Worm (Caenorhabditis elegans) whole organism, L4 larva: ENCODE results near the gene srw-13.
A peak's percentile ranks its signal among the peaks of the same experiment; 100 is the strongest.

Experiments
- D1046.2 ChIP-seq: fragments of 200-800 bp; sonication (Bioruptor generic); IDR thresholded peaks from 2 replicates; pipeline ENCODE4 v1.3.6; 2022; ENCODE audit warnings: missing genetic modification characterization, missing compliant biosample characterization
- F10B5.3 ChIP-seq: sonication (generic microtip); optimal IDR thresholded peaks from 2 replicates; lab custom pipeline; 2016; ENCODE audit warnings: mild to moderate bottlenecking, missing genetic modification characterization, missing compliant biosample characterization
- F26F4.8 ChIP-seq: fragments of 200-800 bp; sonication (Bioruptor generic); conservative IDR thresholded peaks from 2 replicates; pipeline ENCODE4 v1.3.6; 2022; ENCODE audit warnings: missing genetic modification characterization, missing compliant biosample characterization
- F49E8.2 ChIP-seq: sonication (generic microtip); optimal IDR thresholded peaks from 2 replicates; lab custom pipeline; 2016; ENCODE audit warnings: missing compliant biosample characterization, mild to moderate bottlenecking, missing genetic modification characterization, borderline replicate concordance
- T20F7.1 ChIP-seq: fragments of 200-800 bp; sonication (Bioruptor generic); optimal IDR thresholded peaks from 2 replicates; lab custom pipeline; 2018; ENCODE audit warnings: mild to moderate bottlenecking, missing genetic modification characterization, missing compliant biosample characterization
- T26A8.4 ChIP-seq: fragments of 200-800 bp; sonication (Bioruptor generic); IDR thresholded peaks from 2 replicates; pipeline ENCODE4 v1.3.6; 2022; ENCODE audit warnings: missing genetic modification characterization, missing compliant biosample characterization
- ZK337.2 ChIP-seq: fragments of 200-800 bp; sonication (Bioruptor generic); IDR thresholded peaks from 2 replicates; pipeline ENCODE4 v1.3.6; 2022; ENCODE audit warnings: missing genetic modification reagents, missing genetic modification characterization, missing compliant biosample characterization
- aha-1 ChIP-seq: fragments of 150-350 bp; peaks from one replicate; lab custom pipeline; 2014; ENCODE audit warnings: missing biosample characterization, missing genetic modification characterization
- aly-2 ChIP-seq: sonication (generic microtip); optimal IDR thresholded peaks from 2 replicates; lab custom pipeline; 2018; ENCODE audit warnings: missing biosample characterization, missing genetic modification characterization
- ama-1 ChIP-seq: fragments of 150-350 bp; optimal IDR thresholded peaks from 2 replicates; lab custom pipeline; 2014; ENCODE audit warnings: inconsistent platforms, mixed read lengths
- arid-1 ChIP-seq: fragments of 200-800 bp; sonication (Bioruptor generic); conservative IDR thresholded peaks from 2 replicates; pipeline ENCODE4 v1.3.6; 2022; ENCODE audit warnings: missing genetic modification reagents, missing genetic modification characterization, missing compliant biosample characterization
- attf-4 ChIP-seq: sonication (generic microtip); optimal IDR thresholded peaks from 3 replicates; lab custom pipeline; 2017; ENCODE audit warnings: missing biosample characterization, missing genetic modification characterization
- ceh-20 ChIP-seq: fragments of 200-800 bp; sonication (Bioruptor generic); IDR thresholded peaks from 2 replicates; pipeline ENCODE4 v1.3.6; 2022; ENCODE audit warnings: missing genetic modification reagents, missing genetic modification characterization, missing compliant biosample characterization
- ceh-28 ChIP-seq: fragments of 150-350 bp; optimal IDR thresholded peaks from 2 replicates; lab custom pipeline; 2014; ENCODE audit warnings: missing biosample characterization, missing genetic modification reagents, missing genetic modification characterization
- ceh-44 ChIP-seq: fragments of 200-800 bp; sonication (Bioruptor generic); IDR thresholded peaks from 2 replicates; pipeline ENCODE4 v1.3.6; 2022; ENCODE audit warnings: missing genetic modification reagents, missing genetic modification characterization, missing compliant biosample characterization
- ces-1 ChIP-seq: fragments of 150-350 bp; sonication (generic microtip); optimal IDR thresholded peaks from 4 replicates; lab custom pipeline; 2014; ENCODE audit warnings: missing biosample characterization, missing genetic modification reagents, missing genetic modification characterization
- cey-2 ChIP-seq: sonication (generic microtip); optimal IDR thresholded peaks from 3 replicates; lab custom pipeline; 2017; ENCODE audit warnings: missing genetic modification characterization, mild to moderate bottlenecking, missing compliant biosample characterization, antibody characterized with exemption, borderline replicate concordance; ENCODE audit not compliant: insufficient read depth
- ctbp-1 ChIP-seq: fragments of 200-800 bp; sonication (Bioruptor generic); IDR thresholded peaks from 2 replicates; pipeline ENCODE4 v1.3.6; 2022; ENCODE audit warnings: missing genetic modification reagents, missing genetic modification characterization, missing compliant biosample characterization
- daf-12 ChIP-seq: fragments of 150-350 bp; optimal IDR thresholded peaks from 2 replicates; lab custom pipeline; 2014; ENCODE audit warnings: missing biosample characterization, missing genetic modification reagents, missing genetic modification characterization
- daf-16 ChIP-seq, 3 experiments: sonication (generic microtip); optimal IDR thresholded peaks; 2 replicates each; lab custom pipeline; 2016 to 2017; ENCODE audit warnings: missing genetic modification characterization in 3 of 3, missing genetic modification reagents in 3 of 3, mild to moderate bottlenecking in 2 of 3, missing compliant biosample characterization in 2 of 3, missing biosample characterization in 1 of 3, moderate library complexity in 1 of 3
- daf-19 ChIP-seq: fragments of 200-800 bp; sonication (Bioruptor generic); conservative IDR thresholded peaks from 2 replicates; pipeline ENCODE4 v1.3.6; 2022; ENCODE audit warnings: missing genetic modification characterization, missing compliant biosample characterization
- dmd-8 ChIP-seq: fragments of 200-800 bp; sonication (Bioruptor generic); IDR thresholded peaks from 2 replicates; pipeline ENCODE4 v1.3.6; 2022; ENCODE audit warnings: missing genetic modification characterization, missing compliant biosample characterization
- dmd-9 ChIP-seq: fragments of 200-800 bp; sonication (Bioruptor generic); IDR thresholded peaks from 2 replicates; pipeline ENCODE4 v1.3.6; 2022; ENCODE audit warnings: missing genetic modification reagents, missing genetic modification characterization, missing compliant biosample characterization
- duxl-1 ChIP-seq: sonication (generic microtip); optimal IDR thresholded peaks from 2 replicates; lab custom pipeline; 2016; ENCODE audit warnings: mild to moderate bottlenecking, missing genetic modification characterization, moderate library complexity, missing compliant biosample characterization; ENCODE audit not compliant: poor library complexity
- dve-1 ChIP-seq: sonication (generic microtip); optimal IDR thresholded peaks from 2 replicates; lab custom pipeline; 2017; ENCODE audit warnings: antibody characterized with exemption, mild to moderate bottlenecking, missing genetic modification characterization, missing compliant biosample characterization; ENCODE audit not compliant: insufficient read depth
- egl-43 ChIP-seq: fragments of 200-800 bp; sonication (Bioruptor generic); IDR thresholded peaks from 2 replicates; pipeline ENCODE4 v1.3.6; 2022; ENCODE audit warnings: missing genetic modification reagents, missing genetic modification characterization, missing compliant biosample characterization
- fos-1 ChIP-seq: fragments of 150-350 bp; optimal IDR thresholded peaks from 2 replicates; lab custom pipeline; 2014; ENCODE audit warnings: missing biosample characterization, missing genetic modification characterization
- hif-1 ChIP-seq, 2 experiments: sonication (generic microtip); optimal IDR thresholded peaks; 2 replicates each; lab custom pipeline; 2016 to 2017; ENCODE audit warnings: missing compliant biosample characterization in 2 of 2, missing genetic modification characterization in 2 of 2, missing genetic modification reagents in 2 of 2, missing genotype in 2 of 2, mild to moderate bottlenecking in 1 of 2
- lin-1 ChIP-seq: fragments of 200-800 bp; sonication (Bioruptor generic); IDR thresholded peaks from 2 replicates; pipeline ENCODE4 v1.3.6; 2022; ENCODE audit warnings: missing genetic modification reagents, missing genetic modification characterization, missing compliant biosample characterization
- lin-15B ChIP-seq: fragments of 150-350 bp; sonication (generic microtip); optimal IDR thresholded peaks from 3 replicates; lab custom pipeline; 2014; ENCODE audit warnings: missing biosample characterization, missing genetic modification characterization
- lin-29 ChIP-seq: fragments of 200-800 bp; sonication (Bioruptor generic); IDR thresholded peaks from 2 replicates; pipeline ENCODE4 v1.3.6; 2022; ENCODE audit warnings: missing genetic modification reagents, missing genetic modification characterization, missing compliant biosample characterization
- lin-38 ChIP-seq: fragments of 200-800 bp; sonication (Bioruptor generic); IDR thresholded peaks from 2 replicates; pipeline ENCODE4 v1.3.6; 2022; ENCODE audit warnings: missing genetic modification reagents, missing genetic modification characterization, missing compliant biosample characterization
- lin-39 ChIP-seq: fragments of 150-350 bp; optimal IDR thresholded peaks from 2 replicates; lab custom pipeline; 2014; ENCODE audit warnings: missing biosample characterization, missing genetic modification reagents, missing genetic modification characterization
- lir-3 ChIP-seq: sonication (generic microtip); optimal IDR thresholded peaks from 2 replicates; lab custom pipeline; 2016; ENCODE audit warnings: mild to moderate bottlenecking, missing genetic modification characterization, missing compliant biosample characterization
- madf-5 ChIP-seq, 2 experiments: fragments of 200-800 bp; sonication (Bioruptor generic); IDR thresholded peaks; 2 replicates each; pipeline ENCODE4 v1.3.6; 2022; ENCODE audit warnings: missing compliant biosample characterization in 2 of 2, missing genetic modification characterization in 2 of 2
- madf-9 ChIP-seq: fragments of 200-800 bp; sonication (Bioruptor generic); conservative IDR thresholded peaks from 2 replicates; pipeline ENCODE4 v1.3.6; 2022; ENCODE audit warnings: missing genetic modification reagents, missing genetic modification characterization, missing compliant biosample characterization
- mdl-1 ChIP-seq, 2 experiments: fragments of 150-350 bp in 1 of 2; sonication (generic microtip) in 1 of 2; optimal IDR thresholded peaks; 2 replicates each; lab custom pipeline; 2014 to 2017; ENCODE audit warnings: missing biosample characterization in 2 of 2, missing genetic modification characterization in 2 of 2
- mxl-3 ChIP-seq: fragments of 200-800 bp; sonication (Bioruptor generic); optimal IDR thresholded peaks from 2 replicates; lab custom pipeline; 2018; ENCODE audit warnings: mild to moderate bottlenecking, missing genetic modification characterization, missing compliant biosample characterization
- nhr-10 ChIP-seq: fragments of 150-350 bp; optimal IDR thresholded peaks from 2 replicates; lab custom pipeline; 2014; ENCODE audit warnings: missing biosample characterization, missing genetic modification characterization
- nhr-25 ChIP-seq: sonication (generic microtip); optimal IDR thresholded peaks from 2 replicates; lab custom pipeline; 2017; ENCODE audit warnings: missing genetic modification characterization, mild to moderate bottlenecking, missing compliant biosample characterization, antibody characterized with exemption, moderate library complexity, borderline replicate concordance; ENCODE audit not compliant: insufficient read depth
- nhr-41 ChIP-seq: fragments of 200-800 bp; sonication (Bioruptor generic); IDR thresholded peaks from 2 replicates; pipeline ENCODE4 v1.3.6; 2022; ENCODE audit warnings: missing genetic modification reagents, missing genetic modification characterization, missing compliant biosample characterization
- nhr-48 ChIP-seq: sonication (generic microtip); optimal IDR thresholded peaks from 2 replicates; lab custom pipeline; 2016; ENCODE audit warnings: mild to moderate bottlenecking, missing genetic modification characterization, missing compliant biosample characterization
- nhr-77 ChIP-seq: fragments of 150-350 bp; optimal IDR thresholded peaks from 2 replicates; lab custom pipeline; 2014; ENCODE audit warnings: missing biosample characterization, missing genetic modification characterization
- saeg-2 ChIP-seq: fragments of 200-800 bp; sonication (Bioruptor generic); IDR thresholded peaks from 2 replicates; pipeline ENCODE4 v1.3.6; 2022; ENCODE audit warnings: missing genetic modification reagents, missing genetic modification characterization, missing compliant biosample characterization
- set-16 ChIP-seq: fragments of 200-800 bp; sonication (Bioruptor generic); IDR thresholded peaks from 2 replicates; pipeline ENCODE4 v1.3.6; 2022; ENCODE audit warnings: missing genetic modification reagents, missing genetic modification characterization, missing compliant biosample characterization
- skn-1 ChIP-seq: fragments of 150-350 bp; optimal IDR thresholded peaks from 2 replicates; lab custom pipeline; 2014; ENCODE audit warnings: missing biosample characterization, missing genetic modification characterization
- spr-3 ChIP-seq: fragments of 200-800 bp; sonication (Bioruptor generic); optimal IDR thresholded peaks from 2 replicates; lab custom pipeline; 2018; ENCODE audit warnings: mild to moderate bottlenecking, missing genetic modification characterization, missing compliant biosample characterization
- tag-97 ChIP-seq: fragments of 200-800 bp; sonication (Bioruptor generic); IDR thresholded peaks from 2 replicates; pipeline ENCODE4 v1.3.6; 2022; ENCODE audit warnings: missing genetic modification characterization, missing compliant biosample characterization
- tra-1 ChIP-seq: fragments of 200-800 bp; sonication (Bioruptor generic); IDR thresholded peaks from 2 replicates; pipeline ENCODE4 v1.3.6; 2022; ENCODE audit warnings: missing genetic modification reagents, missing genetic modification characterization, missing compliant biosample characterization
- unc-39 ChIP-seq: sonication (generic microtip); optimal IDR thresholded peaks from 2 replicates; lab custom pipeline; 2017; ENCODE audit warnings: missing biosample characterization, missing genetic modification characterization
- zfp-2 ChIP-seq: sonication (generic microtip); optimal IDR thresholded peaks from 2 replicates; lab custom pipeline; 2016; ENCODE audit warnings: mild to moderate bottlenecking, missing genetic modification characterization, missing compliant biosample characterization

Gene srw-13

DNA sequence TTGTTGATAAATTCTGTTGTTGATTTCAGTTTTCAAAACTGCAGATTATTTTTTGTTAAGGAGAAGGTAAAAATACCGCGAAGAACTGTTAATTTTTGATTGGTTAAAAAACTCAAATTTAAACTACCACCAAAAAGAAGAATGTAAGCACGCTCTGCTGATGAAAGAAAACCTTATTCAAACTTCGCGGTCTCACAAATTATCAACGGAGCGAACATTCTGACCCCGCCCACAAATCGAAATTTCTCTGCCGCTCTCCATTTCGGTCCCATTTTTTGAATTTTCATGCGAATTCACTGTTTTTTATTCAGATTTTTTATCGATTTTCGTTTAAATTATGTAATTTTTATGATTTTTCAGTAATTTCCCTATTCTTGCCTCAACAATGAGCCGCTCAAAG, 42.7 kb upstream of the srw-13 start, which contains the start of gene cyn-3:
Gene cyn-3 (plus strand): TSS at position 361 of the 400 bp plus-strand sequence.
- TF ChIP-seq unc-39 (tag; lab: Kevin White, UChicago) (no peak), skn-1 (tag; lab: Kevin White, UChicago) (no peak), F49E8.2 (tag; lab: Kevin White, UChicago) (no peak), ceh-44 (GFP tag; lab: Robert Waterston, UW) (no peak), nhr-41 (GFP tag; lab: Robert Waterston, UW) (no peak), ces-1 (GFP tag; lab: Kevin White, UChicago) (no peak), daf-12 (no peak), cey-2 (tag; lab: Kevin White, UChicago) (no peak), set-16 (GFP tag; lab: Robert Waterston, UW) (no peak), T26A8.4 (GFP tag; lab: Robert Waterston, UW) (peak; percentile 68), nhr-48 (tag; lab: Kevin White, UChicago) (peak; percentile 9), zfp-2 (tag; lab: Kevin White, UChicago) (no peak), mdl-1 (tag; optimal IDR thresholded peaks at IDR 0.05; lab: Kevin White, UChicago) (peak in 1 of 2 experiments; percentile 31), arid-1 (GFP tag; lab: Robert Waterston, UW) (peak; percentile 71), lin-15B (tag; lab: Kevin White, UChicago) (peak; percentile 46), daf-19 (GFP tag; lab: Robert Waterston, UW) (no peak), nhr-10 (no peak), lin-1 (GFP tag; lab: Robert Waterston, UW) (no peak), lin-39 (tag; lab: Kevin White, UChicago) (no peak), tra-1 (GFP tag; lab: Robert Waterston, UW) (no peak), duxl-1 (tag; lab: Kevin White, UChicago) (peak; percentile 51), ceh-20 (GFP tag; lab: Robert Waterston, UW) (no peak), nhr-25 (tag; lab: Kevin White, UChicago) (peak; percentile 28), F26F4.8 (GFP tag; lab: Robert Waterston, UW) (no peak), aly-2 (tag; lab: Kevin White, UChicago) (no peak), spr-3 (GFP tag; lab: Kevin White, UChicago) (no peak), dmd-9 (peak; percentile 59; the same call in 1 of the 2 replicates), daf-16 (GFP tag; optimal IDR thresholded peaks at IDR 0.05; lab: Kevin White, UChicago) (peak in 1 of 2 experiments; percentile 35), daf-16 (tag; optimal IDR thresholded peaks at IDR 0.05; lab: Kevin White, UChicago) (peak; percentile 65), lin-38 (GFP tag; lab: Robert Waterston, UW) (peak; percentile 98), lin-29 (GFP tag; lab: Robert Waterston, UW) (no peak), dve-1 (tag; lab: Kevin White, UChicago) (peak; percentile 92), egl-43 (GFP tag; lab: Robert Waterston, UW) (no peak), aha-1 (peak; percentile 18), hif-1 (tag; optimal IDR thresholded peaks at IDR 0.05; lab: Kevin White, UChicago) (peak in 1 of 2 experiments; percentile 60), mxl-3 (GFP tag; lab: Kevin White, UChicago) (no peak), attf-4 (tag; lab: Kevin White, UChicago) (no peak), ZK337.2 (no peak), F10B5.3 (tag; lab: Kevin White, UChicago) (no peak), tag-97 (no peak), T20F7.1 (peak; percentile 77), lir-3 (no peak), D1046.2 (GFP tag; lab: Robert Waterston, UW) (no peak), nhr-77 (peak; percentile 82), madf-5 (GFP tag; IDR thresholded peaks at IDR 0.05; lab: Robert Waterston, UW) (no peak), ceh-28 (tag; lab: Kevin White, UChicago) (no peak), ama-1 (lab: Kevin White, UChicago) (peak; percentile 2), dmd-8 (no peak), madf-9 (GFP tag; lab: Robert Waterston, UW) (no peak), fos-1 (no peak), saeg-2 (GFP tag; lab: Robert Waterston, UW) (no peak), ctbp-1 (GFP tag; lab: Robert Waterston, UW) (peak; percentile 67)
